Worm (Caenorhabditis elegans) whole organism, L1 larva: ENCODE data around the gene F35E8.1.

Experiments used
- C04F5.9 ChIP-seq: sonication (generic microtip); optimal IDR thresholded peaks from 2 replicates; lab custom pipeline; 2016; ENCODE audit warnings: missing genetic modification characterization, missing compliant biosample characterization
- C16A3.4 ChIP-seq: fragments of 150-350 bp; optimal IDR thresholded peaks from 2 replicates; lab custom pipeline; 2014; ENCODE audit warnings: missing biosample characterization, missing genetic modification characterization
- alr-1 ChIP-seq: fragments of 200-800 bp; sonication (Bioruptor generic); optimal IDR thresholded peaks from 2 replicates; lab custom pipeline; 2018; ENCODE audit warnings: borderline replicate concordance, mild to moderate bottlenecking, missing genetic modification characterization, missing compliant biosample characterization
- ceh-8 ChIP-seq: fragments of 200-800 bp; sonication (Bioruptor generic); optimal IDR thresholded peaks from 2 replicates; lab custom pipeline; 2018; ENCODE audit warnings: mild to moderate bottlenecking, missing genetic modification characterization, moderate library complexity, missing compliant biosample characterization
- ceh-88 ChIP-seq: fragments of 200-800 bp; sonication (Bioruptor generic); IDR thresholded peaks from 2 replicates; pipeline ENCODE4 v1.3.6; 2022; ENCODE audit warnings: missing genetic modification characterization, missing compliant biosample characterization
- ceh-90 ChIP-seq: sonication (generic microtip); optimal IDR thresholded peaks from 2 replicates; lab custom pipeline; 2016; ENCODE audit warnings: missing genetic modification characterization, missing compliant biosample characterization
- dpl-1 ChIP-seq, 3 experiments: fragments of 150-350 bp in 2 of 3; sonication (generic microtip) in 1 of 3; optimal IDR thresholded peaks; 2 replicates each; lab custom pipeline; 2014 to 2017; ENCODE audit warnings: missing biosample characterization in 3 of 3, missing genetic modification characterization in 3 of 3, missing genetic modification reagents in 3 of 3
- efl-1 ChIP-seq, 4 experiments: fragments of 150-350 bp; optimal IDR thresholded peaks in 3 of 4; peaks in 1 of 4; 1 replicate in 1 of 4; 2 replicates in 3 of 4; lab custom pipeline; 2014; ENCODE audit warnings: missing biosample characterization in 2 of 4, missing genetic modification characterization in 2 of 4, missing genetic modification reagents in 2 of 4
- efl-3 ChIP-seq: fragments of 200-800 bp; sonication (Bioruptor generic); optimal IDR thresholded peaks from 2 replicates; lab custom pipeline; 2018; ENCODE audit warnings: mild to moderate bottlenecking, missing genetic modification characterization, missing compliant biosample characterization
- egl-27 ChIP-seq, 2 experiments: fragments of 150-350 bp in 1 of 2; sonication (generic microtip); optimal IDR thresholded peaks; 3 replicates each; lab custom pipeline; 2017 to 2018; ENCODE audit warnings: missing biosample characterization in 2 of 2, missing genetic modification characterization in 2 of 2, missing genetic modification reagents in 2 of 2
- elt-2 ChIP-seq: sonication (generic microtip); optimal IDR thresholded peaks from 2 replicates; lab custom pipeline; 2016; ENCODE audit warnings: missing genetic modification characterization, mild to moderate bottlenecking, inconsistent platforms, missing compliant biosample characterization, missing genetic modification reagents
- grh-1 ChIP-seq: fragments of 200-800 bp; sonication (Bioruptor generic); IDR thresholded peaks from 2 replicates; pipeline ENCODE4 v1.3.6; 2022; ENCODE audit warnings: missing genetic modification reagents, missing genetic modification characterization, missing compliant biosample characterization
- hlh-4 ChIP-seq: sonication (generic microtip); optimal IDR thresholded peaks from 2 replicates; lab custom pipeline; 2016; ENCODE audit warnings: mild to moderate bottlenecking, missing genetic modification characterization, missing compliant biosample characterization
- isw-1 ChIP-seq: fragments of 200-800 bp; sonication (Bioruptor generic); IDR thresholded peaks from 2 replicates; pipeline ENCODE4 v1.3.6; 2022; ENCODE audit warnings: missing genetic modification characterization, missing compliant biosample characterization
- jun-1 ChIP-seq: fragments of 150-350 bp; optimal IDR thresholded peaks from 2 replicates; lab custom pipeline; 2014; ENCODE audit warnings: missing biosample characterization, missing genetic modification reagents, missing genetic modification characterization
- lin-14 ChIP-seq: fragments of 200-800 bp; sonication (Bioruptor generic); optimal IDR thresholded peaks from 2 replicates; lab custom pipeline; 2018; ENCODE audit warnings: mild to moderate bottlenecking, missing genetic modification characterization, moderate library complexity, missing compliant biosample characterization
- lin-39 ChIP-seq: fragments of 150-350 bp; optimal IDR thresholded peaks from 2 replicates; lab custom pipeline; 2014; ENCODE audit warnings: missing biosample characterization, missing genetic modification reagents, missing genetic modification characterization
- lir-3 ChIP-seq: sonication (generic microtip); optimal IDR thresholded peaks from 2 replicates; lab custom pipeline; 2016; ENCODE audit warnings: mild to moderate bottlenecking, missing genetic modification characterization, moderate library complexity, missing compliant biosample characterization; ENCODE audit not compliant: poor library complexity
- lsy-2 ChIP-seq, 2 experiments: fragments of 150-350 bp; optimal IDR thresholded peaks; 2 replicates each; lab custom pipeline; 2014; ENCODE audit warnings: missing biosample characterization in 2 of 2, missing genetic modification characterization in 2 of 2
- mab-9 ChIP-seq: fragments of 200-800 bp; sonication (Bioruptor generic); IDR thresholded peaks from 2 replicates; pipeline ENCODE4 v1.3.6; 2022; ENCODE audit warnings: missing genetic modification reagents, missing genetic modification characterization, missing compliant biosample characterization
- nhr-20 ChIP-seq: sonication (generic microtip); optimal IDR thresholded peaks from 2 replicates; lab custom pipeline; 2016; ENCODE audit warnings: mild to moderate bottlenecking, missing genetic modification characterization, missing compliant biosample characterization
- nhr-237 ChIP-seq: fragments of 150-350 bp; optimal IDR thresholded peaks from 2 replicates; lab custom pipeline; 2014; ENCODE audit warnings: missing biosample characterization, missing genetic modification characterization
- nhr-47 ChIP-seq: sonication (generic microtip); optimal IDR thresholded peaks from 2 replicates; lab custom pipeline; 2016; ENCODE audit warnings: mild to moderate bottlenecking, missing genetic modification characterization, moderate library complexity, missing compliant biosample characterization
- nhr-76 ChIP-seq: sonication (generic microtip); optimal IDR thresholded peaks from 2 replicates; lab custom pipeline; 2017; ENCODE audit warnings: missing biosample characterization, missing genetic modification characterization
- nhr-77 ChIP-seq: fragments of 150-350 bp; optimal IDR thresholded peaks from 2 replicates; lab custom pipeline; 2014; ENCODE audit warnings: missing biosample characterization, missing genetic modification characterization
- nhr-90 ChIP-seq: sonication (generic microtip); optimal IDR thresholded peaks from 2 replicates; lab custom pipeline; 2016; ENCODE audit warnings: mild to moderate bottlenecking, missing genetic modification characterization, missing compliant biosample characterization; ENCODE audit not compliant: poor library complexity
- pax-3 ChIP-seq: fragments of 200-800 bp; sonication (Bioruptor generic); optimal IDR thresholded peaks from 2 replicates; lab custom pipeline; 2018; ENCODE audit warnings: mild to moderate bottlenecking, missing genetic modification characterization, moderate library complexity, missing compliant biosample characterization
- pqm-1 ChIP-seq: sonication (generic microtip); optimal IDR thresholded peaks from 3 replicates; lab custom pipeline; 2017; ENCODE audit warnings: missing biosample characterization, missing genetic modification characterization
- skn-1 ChIP-seq: fragments of 150-350 bp; optimal IDR thresholded peaks from 2 replicates; lab custom pipeline; 2014; ENCODE audit warnings: missing biosample characterization, missing genetic modification characterization
- snpc-4 ChIP-seq: fragments of 150-350 bp; optimal IDR thresholded peaks from 2 replicates; lab custom pipeline; 2014; ENCODE audit warnings: missing biosample characterization, missing genetic modification characterization
- sox-4 ChIP-seq: sonication (generic microtip); optimal IDR thresholded peaks from 2 replicates; lab custom pipeline; 2016; ENCODE audit warnings: missing genetic modification characterization, missing compliant biosample characterization
- tbx-2 ChIP-seq: sonication (generic microtip); optimal IDR thresholded peaks from 2 replicates; lab custom pipeline; 2016; ENCODE audit warnings: missing genetic modification characterization, missing compliant biosample characterization
- unc-62 ChIP-seq: fragments of 150-350 bp; optimal IDR thresholded peaks from 2 replicates; lab custom pipeline; 2014; ENCODE audit warnings: missing biosample characterization, missing genetic modification reagents, missing genetic modification characterization
- unc-98 ChIP-seq: fragments of 200-800 bp; sonication (Bioruptor generic); IDR thresholded peaks from 2 replicates; pipeline ENCODE4 v1.3.6; 2022; ENCODE audit warnings: missing genetic modification characterization, missing compliant biosample characterization
- xbp-1 ChIP-seq: sonication (generic microtip); optimal IDR thresholded peaks from 2 replicates; lab custom pipeline; 2016; ENCODE audit warnings: missing genetic modification characterization, missing compliant biosample characterization
- zip-4 ChIP-seq: fragments of 200-800 bp; sonication (Bioruptor generic); optimal IDR thresholded peaks from 2 replicates; lab custom pipeline; 2018; ENCODE audit warnings: mild to moderate bottlenecking, missing genetic modification characterization, moderate library complexity, missing compliant biosample characterization
- ztf-4 ChIP-seq: fragments of 150-350 bp; optimal IDR thresholded peaks from 2 replicates; lab custom pipeline; 2014; ENCODE audit warnings: missing biosample characterization, missing genetic modification characterization

F35E8.1 gene

ce11 chrV:15913714-15914113, 8.3 kb upstream of the F35E8.1 start, which contains the start of gene F35E8.7:
Gene F35E8.7 (plus strand): TSS chrV:15914014.
- TF ChIP-seq alr-1 (no peak), nhr-76 (tag; lab: Kevin White, UChicago) (no peak)

DNA sequence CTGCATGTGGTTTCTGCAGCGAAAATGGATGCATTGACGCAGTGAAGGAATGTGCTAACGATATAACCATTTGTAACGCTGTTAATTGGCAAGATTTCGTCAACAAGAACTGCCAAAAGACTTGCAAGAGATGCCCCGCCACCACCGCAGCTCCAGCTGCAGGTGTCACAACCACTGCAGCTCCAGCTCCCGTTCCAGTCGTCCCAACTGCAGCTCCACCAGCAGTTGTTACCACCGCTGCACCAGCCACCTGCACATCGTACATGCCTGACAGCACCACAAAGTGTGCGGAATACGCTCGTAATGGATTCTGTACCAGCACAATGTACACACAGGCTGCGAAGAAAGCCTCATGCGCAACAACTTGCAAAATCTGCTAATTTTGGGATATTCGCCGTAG, 7.2 kb upstream of the F35E8.1 start:
- no peak for TF ChIP-seq egl-27 (tag; optimal IDR thresholded peaks at IDR 0.05; lab: Kevin White, UChicago)
- no peak for TF ChIP-seq isw-1 (GFP tag; lab: Robert Waterston, UW)
- no peak for TF ChIP-seq xbp-1 (tag; lab: Kevin White, UChicago)
- TF ChIP-seq nhr-90 (tag; lab: Kevin White, UChicago) = no peak
- no peak for TF ChIP-seq nhr-237 (tag; lab: Kevin White, UChicago)
- TF ChIP-seq unc-62 (GFP tag; lab: Kevin White, UChicago) = no peak
- TF ChIP-seq lsy-2 (tag; optimal IDR thresholded peaks at IDR 0.05; lab: Kevin White, UChicago) = no peak
- no peak for TF ChIP-seq lin-14
- no peak for TF ChIP-seq efl-3
- no peak for TF ChIP-seq ceh-8 (GFP tag; lab: Kevin White, UChicago)
- no peak for TF ChIP-seq zip-4 (GFP tag; lab: Kevin White, UChicago)
- TF ChIP-seq tbx-2 (tag; lab: Kevin White, UChicago) = no peak
- no peak for TF ChIP-seq ceh-88 (GFP tag; lab: Robert Waterston, UW)
- no peak for TF ChIP-seq jun-1 (tag; lab: Kevin White, UChicago)
- no peak for TF ChIP-seq sox-4

DNA sequence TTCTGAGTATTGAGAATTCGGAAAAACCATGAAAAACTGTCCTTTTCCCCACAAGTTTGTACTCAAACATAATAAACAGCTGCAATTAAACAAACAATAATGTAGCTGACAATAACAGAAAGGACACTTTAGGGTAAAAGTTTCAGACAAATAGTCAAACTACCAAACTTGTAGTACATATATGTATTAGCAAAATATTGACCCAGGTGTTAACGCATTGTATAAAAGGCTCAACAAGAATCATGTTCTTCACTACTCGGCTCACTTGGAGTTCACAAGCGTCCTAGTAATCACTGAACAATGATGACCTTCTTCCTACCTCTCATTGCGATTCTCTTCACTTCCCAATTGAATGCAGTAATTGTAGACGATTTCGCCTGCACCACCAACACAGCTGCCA, 6.4 kb upstream of the F35E8.1 start, which contains the start of gene F35E8.6:
TSS of gene F35E8.6 (plus strand) at position 301 of the 400 bp plus-strand sequence.
- TF ChIP-seq grh-1 (GFP tag; lab: Robert Waterston, UW) (no peak), skn-1 (tag; lab: Kevin White, UChicago) (no peak), nhr-77 (no peak), snpc-4 (no peak), mab-9 (GFP tag; lab: Robert Waterston, UW) (no peak), nhr-47 (tag; lab: Kevin White, UChicago) (no peak), lir-3 (tag; lab: Kevin White, UChicago) (no peak), elt-2 (tag; lab: Kevin White, UChicago) (no peak), pqm-1 (tag; lab: Kevin White, UChicago) (no peak), nhr-20 (tag; lab: Kevin White, UChicago) (no peak), pax-3 (tag; lab: Kevin White, UChicago) (no peak)

DNA sequence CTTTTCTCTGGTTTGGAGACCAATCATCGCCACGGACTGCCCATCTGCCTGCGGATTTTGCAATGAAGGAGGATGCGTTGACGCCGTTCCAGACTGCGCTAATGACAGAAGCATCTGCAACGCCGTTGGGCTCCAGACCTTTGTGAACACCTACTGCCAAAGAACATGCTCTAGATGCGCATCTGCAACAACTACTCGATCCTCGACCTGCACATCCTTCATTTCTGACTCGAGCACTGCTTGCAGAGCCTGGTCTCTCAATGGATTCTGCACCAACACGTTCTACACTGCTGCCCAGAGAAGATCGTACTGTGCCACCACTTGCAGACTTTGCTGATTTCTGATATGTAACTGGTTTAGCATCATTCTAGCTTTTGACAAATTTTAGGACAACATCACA, 4.9 kb downstream of the F35E8.1 start:
- no peak for TF ChIP-seq lin-39
- TF ChIP-seq efl-1 (optimal IDR thresholded peaks at IDR 0.05; lab: Kevin White, UChicago) = no peak
- TF ChIP-seq efl-1 (GFP tag; optimal IDR thresholded peaks at IDR 0.05 in 1 of 2; lab: Kevin White, UChicago) = peak in 1 of 2 experiments; percentile 90
- TF ChIP-seq, all 84 proteins: peak for 1

- TF ChIP-seq dpl-1 (GFP tag; optimal IDR thresholded peaks at IDR 0.05; lab: Kevin White, UChicago) (no peak), hlh-4 (tag; lab: Kevin White, UChicago) (no peak), C04F5.9 (tag; lab: Kevin White, UChicago) (no peak), unc-98 (GFP tag; lab: Robert Waterston, UW) (no peak), egl-27 (tag; optimal IDR thresholded peaks at IDR 0.05; lab: Kevin White, UChicago) (no peak), C16A3.4 (tag; lab: Kevin White, UChicago) (no peak), pax-3 (tag; lab: Kevin White, UChicago) (no peak), ztf-4 (tag; lab: Kevin White, UChicago) (no peak), lsy-2 (tag; optimal IDR thresholded peaks at IDR 0.05; lab: Kevin White, UChicago) (no peak), ceh-90 (tag; lab: Kevin White, UChicago) (no peak)
Measured at ce11 chrV:15899696-15900095, 5.7 kb downstream of the F35E8.1 start, which contains the start of gene T06C12.14. Gene T06C12.14 (plus strand): TSS chrV:15899996.
